Worm (Caenorhabditis elegans): ENCODE data around the gene nmat-1.
A peak's percentile ranks its signal among the peaks of the same experiment; 100 is the strongest.

nmat-1 gene

DNA sequence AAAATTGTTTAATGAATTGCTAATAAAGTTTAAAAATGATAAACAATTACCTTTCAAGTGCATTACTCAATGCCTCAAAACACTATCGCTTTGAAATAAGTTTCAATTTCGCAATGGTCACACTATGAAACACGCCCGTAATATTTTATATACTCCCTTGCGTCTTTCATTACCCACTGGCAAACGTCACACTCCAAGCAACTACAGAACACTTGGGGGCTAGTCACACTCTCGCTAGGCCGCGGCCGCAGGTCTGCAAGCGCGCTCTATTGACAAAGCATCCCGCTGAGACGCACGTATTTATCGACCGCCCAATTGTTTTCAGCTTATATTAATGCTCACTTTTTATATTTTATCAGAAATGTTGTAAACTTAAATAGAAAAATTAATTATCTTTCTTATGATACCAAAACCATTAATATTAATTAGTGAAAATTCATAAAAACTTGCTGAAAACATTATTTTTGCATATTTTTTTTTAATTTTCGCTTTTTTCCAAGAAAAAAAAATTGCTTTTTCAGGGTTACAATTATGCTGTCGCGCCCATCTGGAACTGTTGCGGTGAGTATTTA, at the start of gene nmat-1, which contains the start of gene ucr-2.1:
TSS of gene nmat-1 (minus strand) at position 136 of the 572 bp plus-strand sequence.
TSS of gene ucr-2.1 (plus strand) at position 522 of the 572 bp plus-strand sequence.
- no peak for TF ChIP-seq fax-1 (tag; optimal IDR thresholded peaks at IDR 0.05)
- no peak for TF ChIP-seq ceh-45 (GFP tag; IDR thresholded peaks at IDR 0.05)
- TF ChIP-seq C08G9.2 (tag; optimal IDR thresholded peaks at IDR 0.05): peak; percentile 64
- TF ChIP-seq fkh-6 (tag; optimal IDR thresholded peaks at IDR 0.05): no peak
- TF ChIP-seq eyg-1 (tag; optimal IDR thresholded peaks at IDR 0.05): no peak
- TF ChIP-seq ceh-19 (GFP tag; optimal IDR thresholded peaks at IDR 0.05): no peak
- TF ChIP-seq ceh-18 (tag; optimal IDR thresholded peaks at IDR 0.05): no peak
- TF ChIP-seq pha-4 (tag; optimal IDR thresholded peaks at IDR 0.05): no peak
- TF ChIP-seq che-1 (tag; optimal IDR thresholded peaks at IDR 0.05): no peak
- no peak for TF ChIP-seq ceh-6 (GFP tag; optimal IDR thresholded peaks at IDR 0.05)
- TF ChIP-seq ceh-31 (tag; optimal IDR thresholded peaks at IDR 0.05): peak; percentile 74
- peak; percentile 11 for TF ChIP-seq pha-2 (tag; optimal IDR thresholded peaks at IDR 0.05)
- TF ChIP-seq ets-4 (tag; optimal IDR thresholded peaks at IDR 0.05): peak; percentile 46
- TF ChIP-seq tbx-2 (tag; optimal IDR thresholded peaks at IDR 0.05): peak; percentile 54
- no peak for TF ChIP-seq nhr-11 (tag; optimal IDR thresholded peaks at IDR 0.05)
- peak; percentile 66 for TF ChIP-seq hlh-30 (tag; optimal IDR thresholded peaks at IDR 0.05; ENCODE audit: insufficient read depth)
- no peak for TF ChIP-seq madf-2 (tag; optimal IDR thresholded peaks at IDR 0.05)
- no peak for TF ChIP-seq unc-3 (GFP tag; conservative IDR thresholded peaks at IDR 0.05)
- TF ChIP-seq unc-3 (tag; optimal IDR thresholded peaks at IDR 0.05): peak; percentile 18
- TF ChIP-seq nhr-232 (tag; optimal IDR thresholded peaks at IDR 0.05): no peak
- peak; percentile 35 for TF ChIP-seq rnt-1 (tag; optimal IDR thresholded peaks at IDR 0.05)
- TF ChIP-seq dve-1 (tag; optimal IDR thresholded peaks at IDR 0.05): peak; percentile 37
- no peak for TF ChIP-seq hlh-15 (tag; optimal IDR thresholded peaks at IDR 0.05)
- TF ChIP-seq lim-6 (tag; optimal IDR thresholded peaks at IDR 0.05): no peak
- peak; percentile 29 for TF ChIP-seq ceh-48 (tag; optimal IDR thresholded peaks at IDR 0.05)
- no peak for TF ChIP-seq pros-1 (tag; optimal IDR thresholded peaks at IDR 0.05)
- TF ChIP-seq pat-9 (tag; optimal IDR thresholded peaks at IDR 0.05): no peak
- TF ChIP-seq unc-86 (tag; optimal IDR thresholded peaks at IDR 0.05): no peak
- TF ChIP-seq pqm-1 (tag; optimal IDR thresholded peaks at IDR 0.05): peak; percentile 18
- no peak for TF ChIP-seq F13H6.1 (tag; optimal IDR thresholded peaks at IDR 0.05)
- TF ChIP-seq zip-5 (tag; optimal IDR thresholded peaks at IDR 0.05): no peak
- TF ChIP-seq sox-2 (GFP tag; IDR thresholded peaks at IDR 0.05): no peak
- no peak for TF ChIP-seq hlh-8 (tag; optimal IDR thresholded peaks at IDR 0.05)
- TF ChIP-seq elt-2 (tag; optimal IDR thresholded peaks at IDR 0.05): peak; percentile 31
- TF ChIP-seq ceh-34 (tag; optimal IDR thresholded peaks at IDR 0.05): peak; percentile 12
- peak; percentile 9 for TF ChIP-seq ztf-16 (tag; optimal IDR thresholded peaks at IDR 0.05)
- TF ChIP-seq ceh-22 (tag; optimal IDR thresholded peaks at IDR 0.05): no peak
- TF ChIP-seq hlh-6 (tag; optimal IDR thresholded peaks at IDR 0.05): no peak
- peak; percentile 98 for TF ChIP-seq ref-2 (tag; optimal IDR thresholded peaks at IDR 0.05)
- no peak for TF ChIP-seq ceh-2 (tag; optimal IDR thresholded peaks at IDR 0.05)
- TF ChIP-seq ceh-9 (tag; optimal IDR thresholded peaks at IDR 0.05): no peak
- no peak for TF ChIP-seq ceh-24 (tag; optimal IDR thresholded peaks at IDR 0.05)
- no peak for TF ChIP-seq T23F11.4 (GFP tag; optimal IDR thresholded peaks at IDR 0.05)
- no peak for TF ChIP-seq tbx-7 (tag; optimal IDR thresholded peaks at IDR 0.05)
- no peak for TF ChIP-seq syd-9 (tag; optimal IDR thresholded peaks at IDR 0.05)
- no peak for TF ChIP-seq ama-1 (optimal IDR thresholded peaks at IDR 0.05)
- peak; percentile 36 for TF ChIP-seq ceh-30 (tag; optimal IDR thresholded peaks at IDR 0.05)
- no peak for TF ChIP-seq Y22D7AL.16 (tag; optimal IDR thresholded peaks at IDR 0.05)
- no peak for TF ChIP-seq fkh-10 (GFP tag; optimal IDR thresholded peaks at IDR 0.05)
- no peak for TF ChIP-seq ttx-3 (tag; optimal IDR thresholded peaks at IDR 0.05)
- no peak for TF ChIP-seq npax-4 (tag; optimal IDR thresholded peaks at IDR 0.05)
- TF ChIP-seq lin-11 (tag; optimal IDR thresholded peaks at IDR 0.05): no peak
- peak; percentile 62 for TF ChIP-seq ceh-14 (tag; optimal IDR thresholded peaks at IDR 0.05)
- TF ChIP-seq ahr-1 (tag; optimal IDR thresholded peaks at IDR 0.05): no peak
- no peak for TF ChIP-seq hlh-13 (GFP tag; optimal IDR thresholded peaks at IDR 0.05)
